Fruit fly (Drosophila melanogaster) S2 (cell line): Measurements from ENCODE around the gene SPH93.

Experiments used
- CG8478 ChIP-seq: fragments of >200 bp; optimal IDR thresholded peaks from 2 replicates; lab custom pipeline; 2018
- CTCF ChIP-seq, 2 experiments: fragments of >200 bp; optimal IDR thresholded peaks; 2 replicates each; lab custom pipeline; 2018

- no peak for TF ChIP-seq CG8478 (lab: Kevin White, UChicago)
- peak; percentile 48 to 54 for TF ChIP-seq CTCF (optimal IDR thresholded peaks at IDR 0.05; lab: Kevin White, UChicago)
Observed at dm6 chr2L:17465915-17466677, 10.4 kb upstream of the SPH93 start.
